Fruit fly (Drosophila melanogaster) whole organism, pupa: Measurements from ENCODE around the gene CG33702.
A peak's percentile ranks its signal among the peaks of the same experiment; 100 is the strongest.

Experiments
- CG10348 ChIP-seq: fragments of 200-800 bp; sonication (Bioruptor generic); IDR thresholded peaks from 2 replicates; pipeline ENCODE4 v1.3.6; 2022; ENCODE audit warnings: missing biosample characterization, missing genetic modification characterization
- CG15710 ChIP-seq: fragments of 200-800 bp; sonication (Bioruptor generic); optimal IDR thresholded peaks from 2 replicates; lab custom pipeline; 2018; ENCODE audit warnings: missing biosample characterization, mild to moderate bottlenecking, missing genetic modification characterization, moderate library complexity
- CG32121 ChIP-seq: fragments of 200-800 bp; sonication (Bioruptor generic); IDR thresholded peaks from 2 replicates; pipeline ENCODE4 v1.3.6; 2022; ENCODE audit warnings: missing biosample characterization, missing genetic modification characterization
- CG34367 ChIP-seq: fragments of 200-800 bp; sonication (Bioruptor generic); optimal IDR thresholded peaks from 2 replicates; lab custom pipeline; 2018; ENCODE audit warnings: missing biosample characterization, mild to moderate bottlenecking, missing genetic modification characterization
- CG4496 ChIP-seq: fragments of 200-800 bp; sonication (Bioruptor generic); IDR thresholded peaks from 3 replicates; pipeline ENCODE4 v1.3.6; 2022; ENCODE audit warnings: missing biosample characterization, missing genetic modification characterization
- CG8301 ChIP-seq: fragments of 200-800 bp; sonication (Bioruptor generic); optimal IDR thresholded peaks from 2 replicates; lab custom pipeline; 2018; ENCODE audit warnings: missing biosample characterization, mild to moderate bottlenecking, missing genetic modification characterization
- CG9948 ChIP-seq: fragments of 200-800 bp; sonication (Bioruptor generic); optimal IDR thresholded peaks from 2 replicates; lab custom pipeline; 2018; ENCODE audit warnings: missing biosample characterization, mild to moderate bottlenecking, missing genetic modification characterization, moderate library complexity
- Ets98B ChIP-seq: fragments of 200-800 bp; sonication (Bioruptor generic); IDR thresholded peaks from 2 replicates; pipeline ENCODE4 v1.3.6; 2022; ENCODE audit warnings: missing biosample characterization, missing genetic modification characterization
- Pif1B ChIP-seq: fragments of 200-800 bp; sonication (Bioruptor generic); optimal IDR thresholded peaks from 3 replicates; lab custom pipeline; 2016; ENCODE audit warnings: missing biosample characterization, missing genetic modification characterization
- gl ChIP-seq: fragments of 200-800 bp; sonication (Bioruptor generic); optimal IDR thresholded peaks from 2 replicates; lab custom pipeline; 2018; ENCODE audit warnings: missing biosample characterization, mild to moderate bottlenecking, missing genetic modification characterization
- rn ChIP-seq: fragments of 200-800 bp; sonication (Bioruptor generic); IDR thresholded peaks from 2 replicates; pipeline ENCODE4 v1.3.6; 2022; ENCODE audit warnings: missing biosample characterization, missing genetic modification characterization

DNA sequence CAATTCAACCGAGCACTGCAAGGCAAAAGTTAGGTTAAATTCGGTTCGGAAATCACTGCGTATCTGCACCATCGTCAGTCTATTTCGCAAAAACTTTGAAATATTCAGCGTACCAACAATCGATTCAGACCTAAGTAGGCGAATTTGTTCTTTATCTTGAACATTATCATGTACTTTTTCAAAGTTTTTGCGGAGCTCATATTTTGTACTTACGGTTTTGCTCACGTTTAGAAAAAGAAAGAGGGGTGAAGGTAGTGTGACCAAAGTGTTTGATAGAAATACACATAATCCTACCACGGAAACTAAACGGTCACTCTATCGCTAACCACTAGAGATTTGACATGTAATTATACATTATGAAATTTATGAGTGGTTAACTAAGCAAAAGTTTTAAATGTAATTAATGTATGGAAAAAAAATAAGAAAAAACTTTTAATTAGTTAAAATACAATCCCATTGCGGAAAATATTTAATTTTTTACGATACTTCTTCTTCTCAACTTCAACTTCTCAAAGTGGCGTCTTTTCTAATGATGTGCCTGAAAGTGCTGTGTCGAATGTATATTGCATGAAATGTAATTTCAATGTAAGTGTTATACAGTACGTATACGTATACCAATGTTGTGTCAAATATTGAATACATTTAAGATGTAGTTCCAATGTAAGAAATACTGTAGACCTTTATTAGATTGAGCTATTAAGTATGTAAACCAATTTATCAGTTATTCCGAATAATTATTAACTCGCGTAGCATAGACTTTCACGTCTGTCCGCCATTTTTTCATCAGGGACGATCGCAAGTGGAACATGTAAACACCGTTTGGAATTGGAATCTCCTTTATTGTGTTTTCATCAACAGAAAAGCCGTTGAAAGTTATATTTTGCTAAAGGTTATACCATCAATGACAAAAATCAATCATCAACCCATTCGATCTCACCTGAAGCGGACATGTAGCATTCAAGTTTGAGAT, 1.6 kb downstream of the CG33702 start, which contains the start of gene RpS9:
- TF ChIP-seq CG10348 (GFP tag; lab: Robert Waterston, UW) (no peak), CG8301 (tag; lab: Kevin White, UChicago) (no peak), Ets98B (peak; percentile 50), CG4496 (no peak; the same call in 2 of the 3 replicates), CG15710 (tag; lab: Kevin White, UChicago) (peak; percentile 28), gl (tag; lab: Kevin White, UChicago) (peak; percentile 21), CG34367 (tag; lab: Kevin White, UChicago) (no peak), rn (GFP tag; lab: Robert Waterston, UW) (no peak), CG32121 (GFP tag; lab: Robert Waterston, UW) (no peak), CG9948 (tag; lab: Kevin White, UChicago) (no peak), Pif1B (GFP tag; lab: Kevin White, UChicago) (no peak)
